Fruit fly (Drosophila melanogaster): ENCODE measurements around the gene CG15431.

- TF ChIP-seq CG8478 (optimal IDR thresholded peaks at IDR 0.05) (no peak), CTCF (optimal IDR thresholded peaks at IDR 0.05) (no peak)
Observed at dm6 chr2L:4377747-4378146, 63.3 kb downstream of the CG15431 start.

Measured in S2 (cell line).